Worm (Caenorhabditis elegans): ENCODE measurements around the gene nhx-6.

DNA sequence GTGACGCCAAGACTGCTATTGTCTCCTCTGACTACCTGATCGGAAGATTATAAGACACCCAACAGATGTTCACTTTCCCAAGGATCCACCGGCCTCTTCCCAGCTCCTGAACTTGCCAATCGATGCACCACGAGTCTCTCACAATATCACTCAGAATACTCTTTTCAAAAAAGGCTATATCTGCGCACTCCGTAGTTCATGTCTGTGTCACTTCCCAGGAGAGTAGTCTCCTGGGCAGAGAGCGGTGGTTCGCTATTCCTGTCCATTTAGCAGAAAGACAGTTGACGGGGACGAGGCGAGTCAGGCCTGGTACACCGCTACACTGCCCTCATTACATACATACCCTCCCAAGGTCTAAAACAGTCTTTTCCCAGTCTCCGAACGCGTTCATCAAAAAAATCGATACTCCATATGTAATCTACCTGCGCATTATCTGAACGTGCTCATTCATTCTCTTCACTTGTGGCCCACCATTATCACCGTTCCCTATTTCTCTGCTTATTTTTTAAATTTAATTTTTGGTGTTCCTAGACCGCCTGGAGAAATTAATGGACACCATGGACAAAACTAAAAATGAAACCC, 44.2 kb downstream of the nhx-6 start, which contains the start of gene btb-6:
- no peak for TF ChIP-seq unc-39 (tag; optimal IDR thresholded peaks at IDR 0.05)
- TF ChIP-seq ztf-7 (tag; optimal IDR thresholded peaks at IDR 0.05), result no peak
- TF ChIP-seq unc-62 (GFP tag; optimal IDR thresholded peaks at IDR 0.05 in 1 of 2), result no peak
- no peak for TF ChIP-seq unc-62 (tag; optimal IDR thresholded peaks at IDR 0.05)
- no peak for TF ChIP-seq aly-2 (tag; optimal IDR thresholded peaks at IDR 0.05)
- TF ChIP-seq nhr-11 (tag; optimal IDR thresholded peaks at IDR 0.05), result no peak
- TF ChIP-seq ceh-82 (tag; optimal IDR thresholded peaks at IDR 0.05), result no peak
- TF ChIP-seq F10B5.3 (tag; optimal IDR thresholded peaks at IDR 0.05), result no peak
- TF ChIP-seq skn-1 (tag; optimal IDR thresholded peaks at IDR 0.05), result no peak
- TF ChIP-seq nhr-25 (tag; optimal IDR thresholded peaks at IDR 0.05; ENCODE audit: borderline replicate concordance, insufficient read depth), result no peak
- TF ChIP-seq mep-1 (tag; optimal IDR thresholded peaks at IDR 0.05), result no peak
- no peak for TF ChIP-seq lim-7 (GFP tag; IDR thresholded peaks at IDR 0.05)
- no peak for TF ChIP-seq zag-1 (tag; optimal IDR thresholded peaks at IDR 0.05)

All from whole organism, L4 larva.